Fruit fly (Drosophila melanogaster) S2 (cell line): ENCODE data around the gene ThrRS.

Source experiments
- CG8478 ChIP-seq: fragments of >200 bp; optimal IDR thresholded peaks from 2 replicates; lab custom pipeline; 2018
- CTCF ChIP-seq, 2 experiments: fragments of >200 bp; optimal IDR thresholded peaks; 2 replicates each; lab custom pipeline; 2018

dm6 chr2L:12081118-12081665, 22.4 kb upstream of the ThrRS start:
- no peak for TF ChIP-seq CG8478
- TF ChIP-seq CTCF (optimal IDR thresholded peaks at IDR 0.05; lab: Kevin White, UChicago) = no peak
